Fruit fly (Drosophila melanogaster): ENCODE measurements around the gene lsn.

The lsn gene

DNA sequence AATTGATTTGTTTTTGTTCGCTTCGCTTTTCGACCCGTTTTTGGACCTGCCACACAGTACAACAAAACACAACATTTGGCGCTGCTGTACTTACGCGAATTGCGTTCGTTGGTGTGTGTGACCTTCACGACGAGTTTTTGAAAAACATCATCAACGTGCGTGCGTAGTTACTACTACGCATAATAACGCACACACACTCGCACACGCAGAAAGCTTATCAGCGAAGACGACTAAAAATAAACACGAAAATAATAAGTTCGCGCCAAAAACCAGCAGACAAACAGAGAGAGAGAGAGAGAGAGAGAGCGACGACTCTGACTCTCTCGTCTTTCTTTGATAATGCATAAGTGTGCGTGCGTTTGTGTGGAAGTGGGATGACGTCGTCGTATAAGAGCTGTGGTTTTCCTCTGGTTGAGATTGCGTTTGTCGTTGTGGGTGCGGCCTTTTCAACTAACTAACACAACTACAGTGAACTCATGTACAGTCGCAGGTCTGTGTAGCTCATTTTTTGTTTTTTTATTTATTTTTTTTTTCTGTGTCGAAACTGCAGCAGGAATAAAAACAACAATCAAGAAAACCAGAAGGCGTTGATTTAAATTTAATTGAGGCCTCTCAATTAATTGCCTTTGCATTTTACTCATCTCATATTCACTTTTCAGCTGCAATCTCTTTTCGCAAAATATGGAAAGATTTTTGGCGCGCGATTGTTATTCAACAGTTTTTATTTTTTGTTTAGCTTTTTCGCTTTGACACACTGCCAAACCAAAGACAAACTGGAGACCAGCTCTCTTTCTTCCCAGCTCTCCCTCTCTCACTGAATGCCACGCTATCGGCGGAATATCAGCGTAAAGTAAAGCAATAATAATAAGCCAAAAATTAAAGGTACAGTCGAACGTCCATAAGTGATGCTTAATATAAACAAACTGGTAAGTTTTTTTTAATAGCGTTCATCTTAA lies 11.1 kb upstream of the lsn start (continued):
- TF ChIP-seq Scr (GFP tag; IDR thresholded peaks at IDR 0.05; ENCODE audit: partially characterized antibody) (peak; percentile 36; the same call in 1 of the 2 replicates), Dbx (GFP tag; IDR thresholded peaks at IDR 0.05) (0 out of 3 replicates have a peak, but pooled peaks have one; percentile 10), ems (GFP tag; optimal IDR thresholded peaks at IDR 0.05) (no peak), CG15269 (tag; optimal IDR thresholded peaks at IDR 0.05) (no peak), Ssrp (tag; optimal IDR thresholded peaks at IDR 0.05) (no peak), sna (GFP tag; IDR thresholded peaks at IDR 0.05; ENCODE audit: partially characterized antibody) (no peak), CG32532 (GFP tag; IDR thresholded peaks at IDR 0.05) (no peak), Doc2 (GFP tag; IDR thresholded peaks at IDR 0.05) (no peak), Sry-δ (GFP tag; optimal IDR thresholded peaks at IDR 0.05) (no peak), zfh1 (GFP tag; IDR thresholded peaks at IDR 0.05) (0 out of 3 replicates have a peak, but pooled peaks have one; percentile 4), chif (GFP tag; optimal IDR thresholded peaks at IDR 0.05) (no peak), Bgb (GFP tag; IDR thresholded peaks at IDR 0.05; ENCODE audit: partially characterized antibody) (peak; percentile 28; the same call in 1 of the 2 replicates), CG4360 (GFP tag; IDR thresholded peaks at IDR 0.05) (0 out of 2 replicates have a peak, but pooled peaks have one; percentile 19), CG16813 (GFP tag; IDR thresholded peaks at IDR 0.05; ENCODE audit: partially characterized antibody) (no peak), CG31224 (GFP tag; IDR thresholded peaks at IDR 0.05) (no peak), slbo (GFP tag; IDR thresholded peaks at IDR 0.05) (no peak), CG8478 (optimal IDR thresholded peaks at IDR 0.05) (no peak), HHEX (GFP tag; optimal IDR thresholded peaks at IDR 0.05) (no peak), Poxn (GFP tag; IDR thresholded peaks at IDR 0.05) (no peak), CG6791 (GFP tag; IDR thresholded peaks at IDR 0.05; ENCODE audit: partially characterized antibody) (no peak), lab (GFP tag; optimal IDR thresholded peaks at IDR 0.05) (peak; percentile 55), CG13624 (GFP tag; optimal IDR thresholded peaks at IDR 0.05) (peak; percentile 89), CG14441 (GFP tag; IDR thresholded peaks at IDR 0.05) (peak; percentile 16; the same call in 1 of the 2 replicates), PHDP (tag; optimal IDR thresholded peaks at IDR 0.05) (no peak), CG6765 (GFP tag; optimal IDR thresholded peaks at IDR 0.05) (no peak), Bdp1 (GFP tag; optimal IDR thresholded peaks at IDR 0.05) (no peak), nerfin-1 (tag; optimal IDR thresholded peaks at IDR 0.05) (no peak), CG7271 (tag; optimal IDR thresholded peaks at IDR 0.05) (no peak), H15 (GFP tag; IDR thresholded peaks at IDR 0.05) (no peak), sc (optimal IDR thresholded peaks at IDR 0.05) (no peak), sc (GFP tag; optimal IDR thresholded peaks at IDR 0.05) (no peak), CG12219 (GFP tag; optimal IDR thresholded peaks at IDR 0.05) (no peak), twi (tag; optimal IDR thresholded peaks at IDR 0.05) (no peak), CG14860 (GFP tag; IDR thresholded peaks at IDR 0.05; ENCODE audit: partially characterized antibody) (no peak), zen2 (GFP tag; IDR thresholded peaks at IDR 0.05; ENCODE audit: partially characterized antibody) (peak; percentile 73; the same call in 1 of the 3 replicates), CG9817 (tag; optimal IDR thresholded peaks at IDR 0.05) (no peak), CG8281 (tag; optimal IDR thresholded peaks at IDR 0.05) (no peak), CG3281 (GFP tag; optimal IDR thresholded peaks at IDR 0.05) (peak; percentile 17), ash1 (GFP tag; optimal IDR thresholded peaks at IDR 0.05) (peak; percentile 11), Hr51 (GFP tag; optimal IDR thresholded peaks at IDR 0.05) (no peak), CG9215 (GFP tag; IDR thresholded peaks at IDR 0.05) (no peak), lbe (GFP tag; optimal IDR thresholded peaks at IDR 0.05) (peak; percentile 85), Ravus (GFP tag; IDR thresholded peaks at IDR 0.05) (no peak), en (GFP tag; optimal IDR thresholded peaks at IDR 0.05) (no peak), CG14965 (GFP tag; optimal IDR thresholded peaks at IDR 0.05; ENCODE audit: borderline replicate concordance) (peak; percentile 1), cas (GFP tag; IDR thresholded peaks at IDR 0.05) (no peak), cato (GFP tag; optimal IDR thresholded peaks at IDR 0.05; ENCODE audit: borderline replicate concordance) (no peak), sqz (GFP tag; optimal IDR thresholded peaks at IDR 0.05) (peak; percentile 86)
